Worm (Caenorhabditis elegans) whole organism, L4/young adult: ENCODE data around the gene srsx-24.

Source experiments
- W03F9.2 ChIP-seq: fragments of 150-350 bp; optimal IDR thresholded peaks from 2 replicates; lab custom pipeline; 2014; ENCODE audit warnings: missing biosample characterization, missing genetic modification characterization
- dao-5 ChIP-seq: sonication (generic microtip); optimal IDR thresholded peaks from 2 replicates; lab custom pipeline; 2016; ENCODE audit warnings: missing genotype, missing genetic modification characterization, moderate library complexity, missing compliant biosample characterization
- him-1 ChIP-seq: sonication (generic microtip); optimal IDR thresholded peaks from 2 replicates; lab custom pipeline; 2016; ENCODE audit warnings: missing genotype, missing genetic modification reagents, missing genetic modification characterization, missing compliant biosample characterization

srsx-24 gene

ce11 chrV:7403501-7403900 lies 24.2 kb upstream of the srsx-24 start:
- no peak for TF ChIP-seq W03F9.2
- TF ChIP-seq dao-5 (tag; lab: Kevin White, UChicago) = no peak
- no peak for TF ChIP-seq him-1 (tag; lab: Kevin White, UChicago)

ce11 chrV:7402355-7402754 lies 23.1 kb upstream of the srsx-24 start, which contains the start of gene srj-13:
srj-13 (plus strand) TSS chrV:7402655.
- TF ChIP-seq him-1 (tag; lab: Kevin White, UChicago) (no peak), dao-5 (tag; lab: Kevin White, UChicago) (no peak), W03F9.2 (no peak)

- TF ChIP-seq W03F9.2 (no peak), dao-5 (tag; lab: Kevin White, UChicago) (no peak), him-1 (tag; lab: Kevin White, UChicago) (no peak)
These were observed 21.3 kb upstream of the srsx-24 start, which contains the start of gene srx-60 for ce11 chrV:7400588-7400987. srx-60 (plus strand) TSS chrV:7400888.

- TF ChIP-seq him-1 (tag; lab: Kevin White, UChicago) (no peak), dao-5 (tag; lab: Kevin White, UChicago) (no peak), W03F9.2 (no peak)
These were observed 20.8 kb upstream of the srsx-24 start, which contains the start of gene cnc-9 for ce11 chrV:7400095-7400494. cnc-9 (minus strand) TSS chrV:7400195.

ce11 chrV:7399202-7399601 lies 19.9 kb upstream of the srsx-24 start, which contains the start of gene gst-41:
gst-41 (minus strand) TSS chrV:7399302.
- TF ChIP-seq him-1 (tag; lab: Kevin White, UChicago) = no peak
- no peak for TF ChIP-seq W03F9.2
- TF ChIP-seq dao-5 (tag; lab: Kevin White, UChicago) = no peak

ce11 chrV:7395359-7395758 lies 16.1 kb upstream of the srsx-24 start, which contains the start of gene srx-9:
srx-9 (minus strand) TSS chrV:7395459.
- no peak for TF ChIP-seq dao-5 (tag; lab: Kevin White, UChicago)
- TF ChIP-seq W03F9.2 = no peak
- no peak for TF ChIP-seq him-1 (tag; lab: Kevin White, UChicago)

ce11 chrV:7391933-7392332 lies 12.6 kb upstream of the srsx-24 start, which contains the start of gene fbxa-105:
fbxa-105 (minus strand) TSS chrV:7392029.
- no peak for TF ChIP-seq W03F9.2
- TF ChIP-seq him-1 (tag; lab: Kevin White, UChicago) = no peak
- TF ChIP-seq dao-5 (tag; lab: Kevin White, UChicago) = no peak

- TF ChIP-seq W03F9.2 (no peak), him-1 (tag; lab: Kevin White, UChicago) (no peak), dao-5 (tag; lab: Kevin White, UChicago) (no peak)
These were observed 10.5 kb upstream of the srsx-24 start, which contains the start of gene C02H6.1 for ce11 chrV:7389771-7390170. C02H6.1 (minus strand) TSS chrV:7389871.

ce11 chrV:7387755-7388154 lies 8.5 kb upstream of the srsx-24 start, which contains the start of gene C02H6.3:
C02H6.3 (minus strand) TSS chrV:7387855.
- TF ChIP-seq W03F9.2 (no peak), dao-5 (tag; lab: Kevin White, UChicago) (no peak), him-1 (tag; lab: Kevin White, UChicago) (no peak)

ce11 chrV:7386052-7386573 lies 6.8 kb upstream of the srsx-24 start, which contains the start of gene srp-6:
srp-6 (minus strand) TSS chrV:7386102.
- no peak for TF ChIP-seq dao-5 (tag; lab: Kevin White, UChicago)
- no peak for TF ChIP-seq him-1 (tag; lab: Kevin White, UChicago)
- TF ChIP-seq W03F9.2 = no peak

- TF ChIP-seq W03F9.2 = no peak
- TF ChIP-seq him-1 (tag; lab: Kevin White, UChicago) = no peak
- no peak for TF ChIP-seq dao-5 (tag; lab: Kevin White, UChicago)
These were observed 1.7 kb upstream of the srsx-24 start, which contains the start of gene C03G6.17 for ce11 chrV:7381008-7381407. C03G6.17 (minus strand) TSS chrV:7381108.

ce11 chrV:7374090-7374489 lies 5.2 kb downstream of the srsx-24 start, which contains the start of gene srx-56:
srx-56 (plus strand) TSS chrV:7374390.
- TF ChIP-seq him-1 (tag; lab: Kevin White, UChicago) (no peak), W03F9.2 (no peak), dao-5 (tag; lab: Kevin White, UChicago) (no peak)

- TF ChIP-seq dao-5 (tag; lab: Kevin White, UChicago) = no peak
- no peak for TF ChIP-seq W03F9.2
- TF ChIP-seq him-1 (tag; lab: Kevin White, UChicago) = no peak
These were observed 9.7 kb downstream of the srsx-24 start, which contains the start of gene srj-14 for ce11 chrV:7369578-7369977. srj-14 (plus strand) TSS chrV:7369708.

ce11 chrV:7364951-7365350 lies 14.3 kb downstream of the srsx-24 start, which contains the start of gene exc-13:
exc-13 (plus strand) TSS chrV:7365251.
- TF ChIP-seq W03F9.2 (no peak), him-1 (tag; lab: Kevin White, UChicago) (no peak), dao-5 (tag; lab: Kevin White, UChicago) (no peak)
